Worm (Caenorhabditis elegans): ENCODE measurements around the gene T14B4.8.

T14B4.8 gene

DNA sequence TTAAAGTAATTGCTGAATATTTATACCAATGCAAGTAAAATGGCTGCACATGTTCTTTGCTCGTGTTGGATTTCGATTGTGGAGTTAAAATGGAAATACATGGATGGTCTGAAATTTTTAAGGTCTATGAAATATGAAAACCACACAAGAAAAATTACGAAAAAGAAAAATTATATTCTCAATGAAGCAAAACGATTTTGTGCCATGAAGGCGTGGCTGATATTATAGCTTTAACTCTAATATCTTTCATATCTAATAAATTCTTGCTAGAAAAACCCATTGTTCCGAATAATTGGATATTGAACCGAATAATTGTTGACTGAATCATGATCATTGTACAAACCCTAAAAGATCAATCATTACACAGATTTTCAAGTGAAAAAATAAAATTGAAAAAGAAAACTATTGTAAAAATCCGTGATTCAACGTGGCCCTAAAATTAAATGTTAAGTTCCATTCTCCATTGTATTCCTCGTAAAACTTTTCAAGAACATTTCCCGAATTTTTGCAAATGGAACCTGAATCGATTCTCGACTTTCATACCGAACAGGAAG lies 25.6 kb upstream of the T14B4.8 start, which contains the start of the genes srx-95 and fis-1:
srx-95 (minus strand) TSS at position 101 of the 554 bp plus-strand sequence.
fis-1 (plus strand) TSS at position 504 of the 554 bp plus-strand sequence.
- no peak for TF ChIP-seq hmg-4 (GFP tag; optimal IDR thresholded peaks at IDR 0.05)
- no peak for TF ChIP-seq F13C5.2 (tag; optimal IDR thresholded peaks at IDR 0.05)
- TF ChIP-seq pes-1 (GFP tag; IDR thresholded peaks at IDR 0.05): no peak
- no peak for TF ChIP-seq tbx-37 (GFP tag; conservative IDR thresholded peaks at IDR 0.05)
- TF ChIP-seq sea-1 (GFP tag; conservative IDR thresholded peaks at IDR 0.05): no peak
- TF ChIP-seq tra-4 (tag; optimal IDR thresholded peaks at IDR 0.05): no peak
- no peak for TF ChIP-seq hmbx-1 (tag; optimal IDR thresholded peaks at IDR 0.05)
- TF ChIP-seq tbx-11 (GFP tag; IDR thresholded peaks at IDR 0.05): no peak
- TF ChIP-seq scrt-1 (GFP tag; IDR thresholded peaks at IDR 0.05): no peak
- TF ChIP-seq flt-1 (GFP tag; IDR thresholded peaks at IDR 0.05): no peak
- TF ChIP-seq aly-1 (tag; optimal IDR thresholded peaks at IDR 0.05): no peak
- no peak for TF ChIP-seq hnd-1 (tag; optimal IDR thresholded peaks at IDR 0.05)
- no peak for TF ChIP-seq ceh-36 (tag; optimal IDR thresholded peaks at IDR 0.05)
- TF ChIP-seq B0310.2 (tag; optimal IDR thresholded peaks at IDR 0.05): no peak
- no peak for TF ChIP-seq ama-1 (optimal IDR thresholded peaks at IDR 0.05)
- TF ChIP-seq ceh-13 (GFP tag; optimal IDR thresholded peaks at IDR 0.05): no peak
- no peak for TF ChIP-seq ets-7 (tag; optimal IDR thresholded peaks at IDR 0.05)

DNA sequence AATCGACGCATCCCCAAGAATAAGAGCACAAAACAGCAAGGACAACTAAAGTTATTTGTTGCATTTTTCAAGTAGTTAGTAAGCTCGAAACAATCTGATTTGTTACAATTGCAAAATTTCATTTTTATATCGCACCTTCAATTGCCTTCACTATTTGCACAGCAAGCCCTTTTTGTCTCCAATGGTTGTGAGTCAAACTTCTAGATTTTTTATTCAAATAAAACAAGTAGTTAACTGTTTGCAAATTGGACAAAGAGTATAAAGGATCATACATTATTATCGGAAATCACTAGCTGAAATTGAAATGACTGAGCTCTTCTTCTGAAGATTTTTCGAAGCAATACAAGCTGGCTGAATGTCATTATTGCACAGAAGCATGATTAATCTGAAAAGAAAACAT lies 23.7 kb upstream of the T14B4.8 start, which contains the start of gene F41G3.21:
F41G3.21 (minus strand) TSS at position 101 of the 400 bp plus-strand sequence.
- no peak for TF ChIP-seq sea-1 (GFP tag; conservative IDR thresholded peaks at IDR 0.05)
- no peak for TF ChIP-seq pes-1 (GFP tag; IDR thresholded peaks at IDR 0.05)
- no peak for TF ChIP-seq ets-7 (tag; optimal IDR thresholded peaks at IDR 0.05)
- no peak for TF ChIP-seq tbx-37 (GFP tag; conservative IDR thresholded peaks at IDR 0.05)
- TF ChIP-seq tra-4 (tag; optimal IDR thresholded peaks at IDR 0.05): no peak
- no peak for TF ChIP-seq aly-1 (tag; optimal IDR thresholded peaks at IDR 0.05)
- TF ChIP-seq hmbx-1 (tag; optimal IDR thresholded peaks at IDR 0.05): no peak
- TF ChIP-seq ceh-36 (tag; optimal IDR thresholded peaks at IDR 0.05): no peak
- no peak for TF ChIP-seq B0310.2 (tag; optimal IDR thresholded peaks at IDR 0.05)
- TF ChIP-seq ceh-13 (GFP tag; optimal IDR thresholded peaks at IDR 0.05): no peak
- no peak for TF ChIP-seq scrt-1 (GFP tag; IDR thresholded peaks at IDR 0.05)
- no peak for TF ChIP-seq F13C5.2 (tag; optimal IDR thresholded peaks at IDR 0.05)
- TF ChIP-seq tbx-11 (GFP tag; IDR thresholded peaks at IDR 0.05): no peak
- TF ChIP-seq flt-1 (GFP tag; IDR thresholded peaks at IDR 0.05): no peak
- no peak for TF ChIP-seq hmg-4 (GFP tag; optimal IDR thresholded peaks at IDR 0.05)
- no peak for TF ChIP-seq ama-1 (optimal IDR thresholded peaks at IDR 0.05)
- no peak for TF ChIP-seq hnd-1 (tag; optimal IDR thresholded peaks at IDR 0.05)

DNA sequence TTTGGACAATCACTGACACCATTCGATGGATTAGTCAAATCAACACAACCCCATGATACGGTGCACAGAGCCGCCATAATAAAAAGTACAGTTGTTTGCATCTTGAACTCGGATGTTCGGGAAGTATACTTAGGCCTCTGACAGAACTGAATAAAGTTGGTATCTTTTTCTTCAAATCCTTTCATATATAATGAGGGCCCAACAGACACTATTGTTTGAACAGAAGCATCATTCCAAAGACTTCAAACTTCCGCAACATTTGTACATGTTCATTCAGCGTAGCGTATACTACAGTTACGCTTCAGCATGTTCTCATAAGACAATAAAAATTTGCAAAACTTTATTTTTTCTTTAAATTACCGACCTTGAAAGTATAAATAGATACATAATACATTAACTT lies 22.8 kb upstream of the T14B4.8 start, which contains the start of gene F41G3.19:
F41G3.19 (minus strand) TSS at position 101 of the 400 bp plus-strand sequence.
- no peak for TF ChIP-seq aly-1 (tag; optimal IDR thresholded peaks at IDR 0.05)
- no peak for TF ChIP-seq hmg-4 (GFP tag; optimal IDR thresholded peaks at IDR 0.05)
- TF ChIP-seq sea-1 (GFP tag; conservative IDR thresholded peaks at IDR 0.05): no peak
- no peak for TF ChIP-seq F13C5.2 (tag; optimal IDR thresholded peaks at IDR 0.05)
- no peak for TF ChIP-seq scrt-1 (GFP tag; IDR thresholded peaks at IDR 0.05)
- TF ChIP-seq B0310.2 (tag; optimal IDR thresholded peaks at IDR 0.05): no peak
- TF ChIP-seq pes-1 (GFP tag; IDR thresholded peaks at IDR 0.05): no peak
- TF ChIP-seq ets-7 (tag; optimal IDR thresholded peaks at IDR 0.05): no peak
- TF ChIP-seq ceh-36 (tag; optimal IDR thresholded peaks at IDR 0.05): no peak
- no peak for TF ChIP-seq flt-1 (GFP tag; IDR thresholded peaks at IDR 0.05)
- TF ChIP-seq ama-1 (optimal IDR thresholded peaks at IDR 0.05): no peak
- no peak for TF ChIP-seq hmbx-1 (tag; optimal IDR thresholded peaks at IDR 0.05)
- no peak for TF ChIP-seq ceh-13 (GFP tag; optimal IDR thresholded peaks at IDR 0.05)
- no peak for TF ChIP-seq tbx-37 (GFP tag; conservative IDR thresholded peaks at IDR 0.05)
- TF ChIP-seq hnd-1 (tag; optimal IDR thresholded peaks at IDR 0.05): no peak

DNA sequence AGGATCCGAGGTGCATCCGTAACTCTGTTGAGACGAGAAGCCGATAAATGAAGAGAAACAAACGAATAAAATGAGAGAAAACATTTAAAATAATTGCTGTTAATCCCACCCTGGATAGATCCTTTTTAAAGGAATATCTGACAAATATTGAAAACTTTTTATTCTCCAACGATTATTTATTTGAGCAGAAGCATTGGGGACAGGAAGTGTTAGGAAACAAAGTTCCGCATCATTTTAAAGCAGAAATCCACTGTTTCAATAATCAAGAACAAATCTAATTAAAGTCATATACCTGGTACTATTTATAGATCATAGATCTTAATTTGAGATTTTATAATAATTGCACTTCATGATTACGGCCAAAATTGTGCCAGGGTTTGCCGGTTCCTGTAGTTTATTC lies 21.7 kb upstream of the T14B4.8 start, which contains the start of gene F41G3.20:
F41G3.20 (minus strand) TSS at position 101 of the 400 bp plus-strand sequence.
- TF ChIP-seq tbx-11 (GFP tag; IDR thresholded peaks at IDR 0.05) (no peak), flt-1 (GFP tag; IDR thresholded peaks at IDR 0.05) (no peak), hmbx-1 (tag; optimal IDR thresholded peaks at IDR 0.05) (no peak), F13C5.2 (tag; optimal IDR thresholded peaks at IDR 0.05) (no peak), sea-1 (GFP tag; conservative IDR thresholded peaks at IDR 0.05) (no peak)

DNA sequence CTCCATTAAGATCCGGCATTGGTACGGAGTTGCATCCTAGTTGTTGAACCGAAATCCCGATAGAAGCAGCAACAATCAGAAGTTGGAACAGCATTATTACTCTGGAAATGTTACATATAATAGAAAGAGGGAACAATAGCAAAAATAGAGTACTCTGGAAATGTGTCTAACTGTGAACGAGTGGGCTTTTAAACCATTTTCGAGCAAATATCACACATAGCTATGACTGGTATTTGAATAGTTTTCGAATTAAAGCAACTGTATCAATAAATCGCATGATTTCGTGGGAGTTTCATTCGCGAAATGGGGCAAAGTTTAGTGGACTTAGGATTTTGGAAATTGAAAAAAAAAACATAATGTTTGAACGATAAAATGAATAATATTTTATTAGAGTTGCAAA lies 20.2 kb upstream of the T14B4.8 start, which contains the start of gene F41G3.10:
F41G3.10 (minus strand) TSS at position 101 of the 400 bp plus-strand sequence.
- TF ChIP-seq sea-1 (GFP tag; conservative IDR thresholded peaks at IDR 0.05) (no peak), hmbx-1 (tag; optimal IDR thresholded peaks at IDR 0.05) (no peak), aly-1 (tag; optimal IDR thresholded peaks at IDR 0.05) (no peak), tbx-37 (GFP tag; conservative IDR thresholded peaks at IDR 0.05) (no peak), ama-1 (optimal IDR thresholded peaks at IDR 0.05) (no peak), flt-1 (GFP tag; IDR thresholded peaks at IDR 0.05) (no peak), hmg-4 (GFP tag; optimal IDR thresholded peaks at IDR 0.05) (no peak), ceh-36 (tag; optimal IDR thresholded peaks at IDR 0.05) (no peak), scrt-1 (GFP tag; IDR thresholded peaks at IDR 0.05) (no peak), ets-7 (tag; optimal IDR thresholded peaks at IDR 0.05) (no peak), pes-1 (GFP tag; IDR thresholded peaks at IDR 0.05) (no peak)

DNA sequence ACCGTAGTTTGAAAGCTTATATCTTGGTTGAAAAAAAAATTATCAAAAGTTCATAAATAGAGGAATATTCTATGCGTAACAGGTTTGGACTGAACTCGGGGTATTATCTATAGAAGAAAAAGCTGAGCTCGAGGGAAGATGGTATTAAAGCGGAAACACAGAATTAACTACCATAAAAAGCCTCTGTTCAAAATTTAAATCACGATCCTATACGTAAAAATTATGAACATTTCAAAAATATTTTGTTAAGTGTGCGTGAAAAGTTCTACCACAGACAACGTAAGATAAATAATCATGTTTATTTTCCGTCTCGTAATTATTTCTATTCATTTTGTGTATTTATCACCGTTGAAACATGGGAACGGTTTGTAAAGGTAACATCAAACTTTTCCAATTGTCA lies 17.2 kb upstream of the T14B4.8 start, which contains the start of gene F41G3.5:
F41G3.5 (plus strand) TSS at position 301 of the 400 bp plus-strand sequence.
- TF ChIP-seq F13C5.2 (tag; optimal IDR thresholded peaks at IDR 0.05) (no peak), pes-1 (GFP tag; IDR thresholded peaks at IDR 0.05) (no peak), hnd-1 (tag; optimal IDR thresholded peaks at IDR 0.05) (no peak)

DNA sequence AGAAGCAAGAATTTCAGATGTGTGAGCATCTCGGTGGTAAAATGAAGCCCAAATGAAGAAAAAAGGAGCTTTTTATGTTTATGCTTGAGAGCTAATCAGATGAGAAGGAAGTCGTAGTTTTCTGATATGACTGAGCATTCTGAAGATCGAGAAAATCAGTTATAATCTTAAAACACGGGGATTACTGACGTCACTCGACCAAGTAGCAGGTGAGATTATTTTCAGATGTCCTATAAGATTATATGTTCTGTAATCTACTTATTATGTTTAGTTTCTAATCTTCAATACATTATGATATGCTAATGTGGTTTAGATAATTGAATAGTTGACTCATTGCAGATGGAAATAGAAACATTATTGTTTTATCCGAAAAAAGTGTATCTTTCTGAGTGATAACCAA lies 16.6 kb upstream of the T14B4.8 start, which contains the start of gene ins-14:
ins-14 (minus strand) TSS at position 32 of the 400 bp plus-strand sequence.
- no peak for TF ChIP-seq tbx-11 (GFP tag; IDR thresholded peaks at IDR 0.05)
- no peak for TF ChIP-seq hmg-4 (GFP tag; optimal IDR thresholded peaks at IDR 0.05)
- no peak for TF ChIP-seq tbx-37 (GFP tag; conservative IDR thresholded peaks at IDR 0.05)
- TF ChIP-seq ceh-36 (tag; optimal IDR thresholded peaks at IDR 0.05): no peak
- no peak for TF ChIP-seq hnd-1 (tag; optimal IDR thresholded peaks at IDR 0.05)
- no peak for TF ChIP-seq hmbx-1 (tag; optimal IDR thresholded peaks at IDR 0.05)
- TF ChIP-seq B0310.2 (tag; optimal IDR thresholded peaks at IDR 0.05): no peak
- no peak for TF ChIP-seq ets-7 (tag; optimal IDR thresholded peaks at IDR 0.05)
- TF ChIP-seq F13C5.2 (tag; optimal IDR thresholded peaks at IDR 0.05): no peak
- no peak for TF ChIP-seq pes-1 (GFP tag; IDR thresholded peaks at IDR 0.05)
- TF ChIP-seq sea-1 (GFP tag; conservative IDR thresholded peaks at IDR 0.05): no peak
- TF ChIP-seq flt-1 (GFP tag; IDR thresholded peaks at IDR 0.05): no peak
- no peak for TF ChIP-seq scrt-1 (GFP tag; IDR thresholded peaks at IDR 0.05)
